Worm (Caenorhabditis elegans): Measurements from ENCODE around the gene T16G1.7.

T16G1.7 gene

ce11 chrV:12967925-12968327, 33.0 kb upstream of the T16G1.7 start, which contains the start of gene R186.8 (continued):
- TF ChIP-seq ztf-26 (tag; optimal IDR thresholded peaks at IDR 0.05) (peak; percentile 71), nhr-90 (tag; optimal IDR thresholded peaks at IDR 0.05) (peak; percentile 16), rcor-1 (GFP tag; IDR thresholded peaks at IDR 0.05) (peak; percentile 81), attf-6 (GFP tag; IDR thresholded peaks at IDR 0.05) (peak; percentile 29; the same call in 1 of the 2 replicates), Y67H2A.10 (GFP tag; conservative IDR thresholded peaks at IDR 0.05) (peak; percentile 68; the same call in 1 of the 2 replicates), B0019.2 (GFP tag; conservative IDR thresholded peaks at IDR 0.05) (peak; percentile 63; the same call in 1 of the 2 replicates), ztf-3 (GFP tag; optimal IDR thresholded peaks at IDR 0.05) (peak; percentile 23), lsl-1 (GFP tag; optimal IDR thresholded peaks at IDR 0.05) (peak; percentile 76), madf-10 (tag; optimal IDR thresholded peaks at IDR 0.05) (peak; percentile 15), ceh-91 (GFP tag; IDR thresholded peaks at IDR 0.05) (peak; percentile 89), tlf-1 (GFP tag; optimal IDR thresholded peaks at IDR 0.05) (peak; percentile 57), B0336.3 (GFP tag; IDR thresholded peaks at IDR 0.05) (peak; percentile 76; the same call in 1 of the 2 replicates), B0261.1 (tag; optimal IDR thresholded peaks at IDR 0.05) (peak; percentile 8), mcd-1 (GFP tag; IDR thresholded peaks at IDR 0.05) (peak; percentile 98), Y95B8A.8 (GFP tag; IDR thresholded peaks at IDR 0.05) (peak; percentile 66; the same call in 1 of the 2 replicates), hmg-1.2 (GFP tag; IDR thresholded peaks at IDR 0.05) (peak; percentile 92), K12H6.12 (tag; optimal IDR thresholded peaks at IDR 0.05) (peak; percentile 67), F33H1.4 (GFP tag; IDR thresholded peaks at IDR 0.05) (peak; percentile 70), nhr-80 (tag; optimal IDR thresholded peaks at IDR 0.05) (peak; percentile 68)

- TF ChIP-seq F57C9.4 (tag; optimal IDR thresholded peaks at IDR 0.05) (no peak), repo-1 (tag; optimal IDR thresholded peaks at IDR 0.05) (no peak), sptf-2 (GFP tag; optimal IDR thresholded peaks at IDR 0.05) (no peak), ztf-3 (GFP tag; optimal IDR thresholded peaks at IDR 0.05) (no peak), ztf-26 (tag; optimal IDR thresholded peaks at IDR 0.05) (no peak), madf-10 (tag; optimal IDR thresholded peaks at IDR 0.05) (no peak), F23B12.7 (tag; optimal IDR thresholded peaks at IDR 0.05; ENCODE audit: insufficient read depth) (no peak), rcor-1 (GFP tag; IDR thresholded peaks at IDR 0.05) (no peak), attf-3 (GFP tag; conservative IDR thresholded peaks at IDR 0.05) (no peak), F10E7.11 (tag; optimal IDR thresholded peaks at IDR 0.05) (no peak), egrh-3 (GFP tag; IDR thresholded peaks at IDR 0.05) (no peak), ztf-6 (GFP tag; IDR thresholded peaks at IDR 0.05) (no peak), attf-6 (GFP tag; IDR thresholded peaks at IDR 0.05) (no peak)
Observed at ce11 chrV:12967110-12967509, 32.2 kb upstream of the T16G1.7 start, which contains the start of gene R186.3. R186.3 (minus strand) TSS chrV:12967210.

- TF ChIP-seq ztf-26 (tag; optimal IDR thresholded peaks at IDR 0.05) (no peak), pha-4 (tag; optimal IDR thresholded peaks at IDR 0.05) (no peak), F39B2.1 (GFP tag; IDR thresholded peaks at IDR 0.05) (no peak), tbp1 (GFP tag; optimal IDR thresholded peaks at IDR 0.05) (no peak), aptf-3 (GFP tag; IDR thresholded peaks at IDR 0.05) (no peak), ztf-22 (GFP tag; optimal IDR thresholded peaks at IDR 0.05) (no peak), lin-35 (GFP tag; optimal IDR thresholded peaks at IDR 0.05) (no peak), madf-6 (GFP tag; IDR thresholded peaks at IDR 0.05) (no peak), ceh-27 (GFP tag; optimal IDR thresholded peaks at IDR 0.05) (no peak), mxl-1 (tag; optimal IDR thresholded peaks at IDR 0.05) (no peak), mcd-1 (GFP tag; IDR thresholded peaks at IDR 0.05) (no peak), attf-3 (GFP tag; conservative IDR thresholded peaks at IDR 0.05) (no peak)
Observed at ce11 chrV:12964076-12964475, 29.2 kb upstream of the T16G1.7 start, which contains the start of gene srd-35. srd-35 (plus strand) TSS chrV:12964376.

Measured in whole organism, young adult.